Fruit fly (Drosophila melanogaster) whole organism: Measurements from ENCODE around the gene CecA1.

ENCODE experiments used
- Dll ChIP-seq: fragments of >200 bp; optimal IDR thresholded peaks from 2 replicates; lab custom pipeline; 2017
- EcR ChIP-seq, 2 experiments: fragments of >200 bp; optimal IDR thresholded peaks; 2 replicates each; lab custom pipeline; 2017; ENCODE audit warnings: missing biosample characterization in 2 of 2, missing genetic modification characterization in 2 of 2, missing genetic modification reagents in 2 of 2
- pan ChIP-seq: fragments of >200 bp; optimal IDR thresholded peaks from 2 replicates; lab custom pipeline; 2017
- psq ChIP-seq: fragments of >200 bp; optimal IDR thresholded peaks from 2 replicates; lab custom pipeline; 2017

DNA sequence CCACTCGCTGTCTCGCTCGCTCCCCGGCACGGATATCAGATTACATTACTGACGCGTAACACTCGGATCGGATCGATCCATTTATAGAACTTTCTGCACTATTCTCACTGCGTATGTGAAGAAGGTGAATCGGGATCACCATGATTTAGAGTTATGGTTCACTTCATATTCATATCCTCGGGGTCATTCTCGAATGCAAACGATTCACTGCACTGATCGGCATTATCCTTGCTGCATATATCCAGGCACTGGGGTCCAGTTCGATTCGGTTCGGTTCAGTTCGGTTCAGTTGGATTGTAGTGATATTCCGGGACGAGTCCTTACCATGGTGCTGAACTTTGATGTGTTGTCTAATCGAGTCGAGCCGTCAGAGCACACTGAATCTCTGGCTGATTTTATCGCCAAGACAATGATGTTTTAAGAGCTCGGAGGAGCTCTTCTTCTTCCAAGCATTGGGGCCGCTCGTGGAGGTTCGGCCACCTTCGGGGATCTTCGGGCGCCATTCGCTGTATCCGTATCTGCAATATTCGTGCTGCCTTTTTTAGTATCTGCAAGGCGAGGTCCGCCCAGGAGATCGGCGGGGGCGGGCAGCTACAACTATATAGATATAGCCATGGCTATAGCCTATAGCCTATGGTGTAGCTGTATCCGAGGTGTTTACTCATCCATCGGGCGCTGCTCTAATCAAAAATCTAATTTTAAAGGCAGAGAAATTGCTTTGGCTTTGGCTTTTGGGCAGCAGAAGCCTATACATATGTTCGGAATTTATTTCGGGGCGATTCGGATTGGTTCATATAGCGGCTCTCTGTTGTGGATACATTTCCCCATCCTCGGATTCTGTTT is 36.3 kb upstream of the CecA1 start, which contains the start of gene Mlc2:
- TF ChIP-seq Dll, result no peak
- no peak for TF ChIP-seq psq (lab: Kevin White, UChicago)
- no peak for TF ChIP-seq EcR (GFP tag; optimal IDR thresholded peaks at IDR 0.05; lab: Kevin White, UChicago)
- no peak for TF ChIP-seq pan (lab: Kevin White, UChicago)
